Worm (Caenorhabditis elegans) whole organism, L3 larva: ENCODE results near the gene ntl-3.
"Not testable (repeated sequence)": the region's sequence is repeated elsewhere in the genome, so short reads cannot be mapped to it uniquely, and the experiment has no call there.

Experiments used
- aly-2 ChIP-seq: fragments of 150-350 bp; optimal IDR thresholded peaks from 2 replicates; lab custom pipeline; 2014; ENCODE audit warnings: missing biosample characterization, missing genetic modification characterization
- ceh-16 ChIP-seq: sonication (generic microtip); optimal IDR thresholded peaks from 2 replicates; lab custom pipeline; 2017; ENCODE audit warnings: missing biosample characterization, missing genetic modification characterization
- ceh-28 ChIP-seq: fragments of 150-350 bp; optimal IDR thresholded peaks from 2 replicates; lab custom pipeline; 2014; ENCODE audit warnings: missing biosample characterization, missing genetic modification reagents, missing genetic modification characterization
- ceh-9 ChIP-seq: sonication (generic microtip); optimal IDR thresholded peaks from 2 replicates; lab custom pipeline; 2018; ENCODE audit warnings: missing biosample characterization, missing genetic modification characterization
- daf-12 ChIP-seq: fragments of 150-350 bp; optimal IDR thresholded peaks from 2 replicates; lab custom pipeline; 2014; ENCODE audit warnings: missing biosample characterization, missing genetic modification reagents, missing genetic modification characterization
- egl-27 ChIP-seq: sonication (generic microtip); optimal IDR thresholded peaks from 4 replicates; lab custom pipeline; 2017; ENCODE audit warnings: missing biosample characterization, missing genetic modification reagents, missing genetic modification characterization
- egl-5 ChIP-seq: fragments of 150-350 bp; optimal IDR thresholded peaks from 2 replicates; lab custom pipeline; 2017; ENCODE audit warnings: missing biosample characterization, missing genetic modification reagents, missing genetic modification characterization, inconsistent platforms
- elt-1 ChIP-seq: fragments of 150-350 bp; optimal IDR thresholded peaks from 2 replicates; lab custom pipeline; 2014; ENCODE audit warnings: missing biosample characterization, missing genetic modification characterization
- eor-1 ChIP-seq, 2 experiments: fragments of 150-350 bp; optimal IDR thresholded peaks; 2 replicates each; lab custom pipeline; 2014 to 2018; ENCODE audit warnings: missing biosample characterization in 2 of 2, missing genetic modification characterization in 2 of 2
- fkh-2 ChIP-seq: fragments of 150-350 bp; optimal IDR thresholded peaks from 2 replicates; lab custom pipeline; 2014; ENCODE audit warnings: missing biosample characterization, missing genetic modification reagents, missing genetic modification characterization
- fos-1 ChIP-seq: fragments of 150-350 bp; optimal IDR thresholded peaks from 2 replicates; lab custom pipeline; 2014; ENCODE audit warnings: missing biosample characterization, missing genetic modification characterization
- lin-39 ChIP-seq: fragments of 150-350 bp; optimal IDR thresholded peaks from 2 replicates; lab custom pipeline; 2018; ENCODE audit warnings: missing biosample characterization, missing genetic modification reagents, missing genetic modification characterization
- nfya-1 ChIP-seq: sonication (generic microtip); optimal IDR thresholded peaks from 2 replicates; lab custom pipeline; 2017; ENCODE audit warnings: missing genetic modification characterization, mild to moderate bottlenecking, missing compliant biosample characterization, antibody characterized with exemption, moderate library complexity; ENCODE audit not compliant: insufficient read depth
- nhr-23 ChIP-seq: fragments of 150-350 bp; optimal IDR thresholded peaks from 2 replicates; lab custom pipeline; 2014; ENCODE audit warnings: missing biosample characterization, missing genetic modification reagents, missing genetic modification characterization
- nhr-25 ChIP-seq: sonication (generic microtip); optimal IDR thresholded peaks from 2 replicates; lab custom pipeline; 2017; ENCODE audit warnings: missing biosample characterization, missing genetic modification characterization
- nhr-43 ChIP-seq: sonication (generic microtip); optimal IDR thresholded peaks from 2 replicates; lab custom pipeline; 2016; ENCODE audit warnings: mild to moderate bottlenecking, missing genetic modification characterization, missing compliant biosample characterization; ENCODE audit not compliant: poor library complexity, severe bottlenecking
- nhr-67 ChIP-seq: fragments of 150-350 bp; optimal IDR thresholded peaks from 2 replicates; lab custom pipeline; 2014; ENCODE audit warnings: missing biosample characterization, missing genetic modification characterization
- pha-4 ChIP-seq: fragments of 150-350 bp; optimal IDR thresholded peaks from 2 replicates; lab custom pipeline; 2014; ENCODE audit warnings: missing biosample characterization, missing genetic modification reagents, missing genetic modification characterization
- pqm-1 ChIP-seq: fragments of 150-350 bp; optimal IDR thresholded peaks from 2 replicates; lab custom pipeline; 2017; ENCODE audit warnings: missing biosample characterization, missing genetic modification characterization, inconsistent platforms
- sea-2 ChIP-seq: fragments of 150-350 bp; sonication (generic microtip); optimal IDR thresholded peaks from 4 replicates; lab custom pipeline; 2014; ENCODE audit warnings: missing biosample characterization, missing genetic modification reagents, missing genetic modification characterization
- snpc-4 ChIP-seq: fragments of 150-350 bp; optimal IDR thresholded peaks from 2 replicates; lab custom pipeline; 2014; ENCODE audit warnings: missing biosample characterization, missing genetic modification characterization
- ztf-4 ChIP-seq: fragments of 150-350 bp; optimal IDR thresholded peaks from 2 replicates; lab custom pipeline; 2014; ENCODE audit warnings: missing biosample characterization, missing genetic modification characterization

The ntl-3 gene

DNA sequence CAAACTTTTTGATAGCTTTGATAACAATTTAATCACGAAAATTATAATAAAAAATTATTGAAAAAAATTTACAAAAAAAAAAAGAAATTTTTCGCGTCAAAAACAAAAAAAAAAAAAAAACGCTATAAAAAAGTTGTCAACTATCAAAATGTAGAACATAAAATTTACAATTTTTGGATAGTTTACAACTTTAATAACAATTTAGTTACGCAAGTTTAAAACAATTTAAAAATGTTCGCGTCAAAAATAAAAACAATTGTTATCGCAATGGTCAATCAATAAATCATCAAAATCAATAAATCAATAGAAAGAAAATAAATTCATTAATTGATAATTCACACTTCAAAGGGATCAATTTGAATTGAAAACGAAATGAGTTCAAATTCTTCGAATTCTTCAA, 58.9 kb downstream of the ntl-3 start, which contains the start of gene C24H11.1:
C24H11.1 (plus strand) TSS at position 301 of the 400 bp plus-strand sequence.
- TF ChIP-seq fkh-2, snpc-4, egl-5 (tag; lab: Kevin White, UChicago): not testable (repeated sequence)

ce11 chrIII:11785961-11786360, 60.3 kb downstream of the ntl-3 start, which contains the start of gene tbx-38:
TSS of gene tbx-38 (minus strand) at chrIII:11786061.
- no peak for TF ChIP-seq fos-1 (tag; lab: Kevin White, UChicago)
- no peak for TF ChIP-seq eor-1 (tag; optimal IDR thresholded peaks at IDR 0.05; lab: Kevin White, UChicago)
- no peak for TF ChIP-seq daf-12 (tag; lab: Kevin White, UChicago)
- no peak for TF ChIP-seq ceh-16 (tag; lab: Kevin White, UChicago)
- no peak for TF ChIP-seq nhr-23 (tag; lab: Kevin White, UChicago)
- no peak for TF ChIP-seq egl-5 (tag; lab: Kevin White, UChicago)
- no peak for TF ChIP-seq nhr-43 (tag; lab: Kevin White, UChicago)
- TF ChIP-seq aly-2 (tag; lab: Kevin White, UChicago), result no peak
- no peak for TF ChIP-seq egl-27
- no peak for TF ChIP-seq ceh-9 (tag; lab: Kevin White, UChicago)
- no peak for TF ChIP-seq pqm-1 (tag; lab: Kevin White, UChicago)
- no peak for TF ChIP-seq lin-39 (tag; lab: Kevin White, UChicago)
- TF ChIP-seq elt-1 (tag; lab: Kevin White, UChicago), result no peak
- TF ChIP-seq fkh-2 (tag; lab: Kevin White, UChicago), result no peak
- no peak for TF ChIP-seq ceh-28
- no peak for TF ChIP-seq sea-2
- no peak for TF ChIP-seq pha-4 (tag; lab: Kevin White, UChicago)
- TF ChIP-seq nhr-25 (tag; lab: Kevin White, UChicago), result no peak
- TF ChIP-seq, all 47 proteins: peak for 0

DNA sequence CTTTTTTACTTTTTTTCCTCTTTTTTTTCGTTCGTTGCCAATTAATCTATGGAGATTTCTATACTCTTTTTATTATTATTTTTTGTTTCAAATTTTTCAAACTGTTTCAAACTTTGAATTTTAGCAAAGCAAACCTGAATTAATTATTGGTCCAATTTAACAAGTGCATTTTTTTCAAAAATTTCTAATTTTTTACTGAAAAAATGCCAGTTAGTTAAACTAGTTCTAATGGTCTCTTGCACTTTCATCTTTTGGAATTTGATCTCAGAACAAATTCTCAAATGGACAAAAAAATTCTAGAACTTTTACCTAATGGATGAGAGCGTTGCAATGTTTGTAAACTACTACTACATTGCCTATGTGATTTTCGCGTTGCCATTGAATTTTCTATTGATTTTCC, 64.5 kb downstream of the ntl-3 start, which contains the start of gene srd-74:
srd-74 (plus strand) TSS at position 301 of the 400 bp plus-strand sequence.
- TF ChIP-seq nhr-67 (tag; lab: Kevin White, UChicago), result no peak
- no peak for TF ChIP-seq aly-2 (tag; lab: Kevin White, UChicago)
- TF ChIP-seq ztf-4 (tag; lab: Kevin White, UChicago), result no peak
- TF ChIP-seq nfya-1 (tag; lab: Kevin White, UChicago), result no peak
